Fruit fly (Drosophila melanogaster) whole organism, embryonic: ENCODE measurements around the gene CG1136.

Experiments used
- Antp ChIP-seq: fragments of 200-800 bp; sonication (Bioruptor generic); optimal IDR thresholded peaks from 3 replicates; lab custom pipeline; 2016; ENCODE audit warnings: missing biosample characterization, missing genetic modification characterization
- CG10267 ChIP-seq: fragments of 200-800 bp; sonication (Bioruptor generic); optimal IDR thresholded peaks from 2 replicates; lab custom pipeline; 2018; ENCODE audit warnings: missing biosample characterization, mild to moderate bottlenecking, missing genetic modification characterization, moderate library complexity
- CG11456 ChIP-seq: fragments of 200-800 bp; sonication (Bioruptor generic); IDR thresholded peaks from 3 replicates; pipeline ENCODE4 v1.3.6; 2022; ENCODE audit warnings: missing biosample characterization, missing genetic modification characterization
- CG11504 ChIP-seq: fragments of 200-800 bp; sonication (Bioruptor generic); optimal IDR thresholded peaks from 3 replicates; lab custom pipeline; 2019; ENCODE audit warnings: missing biosample characterization, mild to moderate bottlenecking, missing genetic modification characterization, moderate library complexity
- CG12391 ChIP-seq: fragments of 200-800 bp; sonication (Bioruptor generic); optimal IDR thresholded peaks from 3 replicates; lab custom pipeline; 2018; ENCODE audit warnings: missing biosample characterization, mild to moderate bottlenecking, missing genetic modification characterization, moderate library complexity
- CG14710 ChIP-seq: fragments of 200-800 bp; sonication (Bioruptor generic); optimal IDR thresholded peaks from 3 replicates; lab custom pipeline; 2019; ENCODE audit warnings: missing biosample characterization, mild to moderate bottlenecking, missing genetic modification characterization, moderate library complexity
- CG17802 ChIP-seq: fragments of 200-800 bp; sonication (Bioruptor generic); optimal IDR thresholded peaks from 2 replicates; lab custom pipeline; 2018; ENCODE audit warnings: missing biosample characterization, mild to moderate bottlenecking, missing genetic modification characterization, moderate library complexity
- CG17912 ChIP-seq: fragments of 200-800 bp; sonication (Bioruptor generic); optimal IDR thresholded peaks from 2 replicates; lab custom pipeline; 2018; ENCODE audit warnings: missing biosample characterization, mild to moderate bottlenecking, missing genetic modification characterization
- CG2116 ChIP-seq: fragments of 200-800 bp; sonication (Bioruptor generic); optimal IDR thresholded peaks from 3 replicates; lab custom pipeline; 2018; ENCODE audit warnings: missing biosample characterization, mild to moderate bottlenecking, missing genetic modification characterization
- CG2678 ChIP-seq: fragments of 200-800 bp; sonication (Bioruptor generic); optimal IDR thresholded peaks from 3 replicates; lab custom pipeline; 2019; ENCODE audit warnings: missing biosample characterization, mild to moderate bottlenecking, missing genetic modification characterization, moderate library complexity
- CG2712 ChIP-seq: fragments of 200-800 bp; optimal IDR thresholded peaks from 3 replicates; lab custom pipeline; 2019; ENCODE audit warnings: missing biosample characterization, mild to moderate bottlenecking, missing genetic modification characterization, moderate library complexity
- CG31224 ChIP-seq: fragments of 200-800 bp; sonication (Bioruptor generic); IDR thresholded peaks from 2 replicates; pipeline ENCODE4 v1.3.6; 2022; ENCODE audit warnings: missing biosample characterization, missing genetic modification characterization
- CG31441 ChIP-seq: fragments of 200-800 bp; sonication (Bioruptor generic); IDR thresholded peaks from 2 replicates; pipeline ENCODE4 v1.3.6; 2022; ENCODE audit warnings: missing biosample characterization, missing genetic modification characterization
- CG8388 ChIP-seq: fragments of 200-800 bp; sonication (Bioruptor generic); optimal IDR thresholded peaks from 2 replicates; lab custom pipeline; 2019; ENCODE audit warnings: missing biosample characterization, mild to moderate bottlenecking, missing genetic modification characterization, moderate library complexity
- D ChIP-seq, 2 experiments: fragments of 200-800 bp in 1 of 2; fragments of >200 bp in 1 of 2; sonication (Bioruptor generic) in 1 of 2; optimal IDR thresholded peaks; 2 replicates in 1 of 2; 3 replicates in 1 of 2; lab custom pipeline; 2017; ENCODE audit warnings: mild to moderate bottlenecking in 1 of 2, missing biosample characterization in 1 of 2, missing genetic modification characterization in 1 of 2, missing genetic modification reagents in 1 of 2
- D19A ChIP-seq: fragments of 200-800 bp; optimal IDR thresholded peaks from 3 replicates; lab custom pipeline; 2019; ENCODE audit warnings: missing biosample characterization, mild to moderate bottlenecking, missing genetic modification characterization, moderate library complexity
- Hey ChIP-seq: fragments of 200-800 bp; sonication (Bioruptor generic); optimal IDR thresholded peaks from 3 replicates; lab custom pipeline; 2018; ENCODE audit warnings: missing biosample characterization, mild to moderate bottlenecking, missing genetic modification characterization
- Mad ChIP-seq: fragments of 200-800 bp; sonication (Bioruptor generic); optimal IDR thresholded peaks from 2 replicates; lab custom pipeline; 2016; ENCODE audit warnings: missing biosample characterization, missing genetic modification characterization
- Nf-YC ChIP-seq: fragments of 200-800 bp; optimal IDR thresholded peaks from 3 replicates; lab custom pipeline; 2019; ENCODE audit warnings: missing biosample characterization, mild to moderate bottlenecking, missing genetic modification characterization, moderate library complexity
- Oaz ChIP-seq: fragments of 200-800 bp; sonication (Bioruptor generic); IDR thresholded peaks from 2 replicates; pipeline ENCODE4 v1.3.6; 2022; ENCODE audit warnings: missing biosample characterization, missing genetic modification characterization
- PHDP ChIP-seq: fragments of 200-800 bp; sonication (Bioruptor generic); optimal IDR thresholded peaks from 3 replicates; lab custom pipeline; 2018; ENCODE audit warnings: missing biosample characterization, mild to moderate bottlenecking, missing genetic modification characterization, moderate library complexity
- Sox100B ChIP-seq: fragments of 200-800 bp; sonication (Bioruptor generic); optimal IDR thresholded peaks from 3 replicates; lab custom pipeline; 2018; ENCODE audit warnings: missing biosample characterization, mild to moderate bottlenecking, missing genetic modification characterization
- Xrp1 ChIP-seq: fragments of 200-800 bp; sonication (Bioruptor generic); IDR thresholded peaks from 2 replicates; pipeline ENCODE4 v1.3.6; 2022; ENCODE audit warnings: missing biosample characterization, missing genetic modification characterization
- ab ChIP-seq: fragments of 200-800 bp; sonication (Bioruptor generic); optimal IDR thresholded peaks from 2 replicates; lab custom pipeline; 2016; ENCODE audit warnings: missing biosample characterization, missing genetic modification characterization
- abd-A ChIP-seq: fragments of 200-800 bp; sonication (Bioruptor generic); optimal IDR thresholded peaks from 3 replicates; lab custom pipeline; 2019; ENCODE audit warnings: missing biosample characterization, mild to moderate bottlenecking, missing genetic modification characterization, moderate library complexity
- cg ChIP-seq: fragments of 200-800 bp; sonication (Bioruptor generic); optimal IDR thresholded peaks from 3 replicates; lab custom pipeline; 2019; ENCODE audit warnings: missing biosample characterization, mild to moderate bottlenecking, missing genetic modification characterization, moderate library complexity
- crol ChIP-seq: fragments of 200-800 bp; sonication (Bioruptor generic); IDR thresholded peaks from 2 replicates; pipeline ENCODE4 v1.3.6; 2022; ENCODE audit warnings: missing biosample characterization, missing genetic modification characterization
- dati ChIP-seq: fragments of 200-800 bp; sonication (Bioruptor generic); IDR thresholded peaks from 2 replicates; pipeline ENCODE4 v1.3.6; 2022; ENCODE audit warnings: missing biosample characterization, missing genetic modification characterization
- dmrt99B ChIP-seq: fragments of 200-800 bp; sonication (Bioruptor generic); optimal IDR thresholded peaks from 2 replicates; lab custom pipeline; 2018; ENCODE audit warnings: missing biosample characterization, mild to moderate bottlenecking, missing genetic modification characterization, moderate library complexity
- fd96Cb ChIP-seq: fragments of 200-800 bp; sonication (Bioruptor generic); optimal IDR thresholded peaks from 2 replicates; lab custom pipeline; 2018; ENCODE audit warnings: missing biosample characterization, mild to moderate bottlenecking, missing genetic modification characterization, moderate library complexity
- gem ChIP-seq: fragments of 200-800 bp; sonication (Bioruptor generic); optimal IDR thresholded peaks from 2 replicates; lab custom pipeline; 2019; ENCODE audit warnings: missing biosample characterization, mild to moderate bottlenecking, missing genetic modification characterization, moderate library complexity
- kay ChIP-seq: fragments of 200-800 bp; sonication (Bioruptor generic); optimal IDR thresholded peaks from 2 replicates; lab custom pipeline; 2016; ENCODE audit warnings: missing biosample characterization, missing genetic modification characterization
- kni ChIP-seq: fragments of 200-800 bp; sonication (Bioruptor generic); optimal IDR thresholded peaks from 3 replicates; lab custom pipeline; 2017; ENCODE audit warnings: mild to moderate bottlenecking, missing biosample characterization, missing genetic modification reagents, missing genetic modification characterization
- lola ChIP-seq, 3 experiments: fragments of >200 bp in 2 of 3; fragments of 200-800 bp in 1 of 3; sonication (Bioruptor generic) in 1 of 3; optimal IDR thresholded peaks; 2 replicates each; lab custom pipeline; 2017 to 2019; ENCODE audit warnings: missing biosample characterization in 3 of 3, missing genetic modification characterization in 3 of 3, mild to moderate bottlenecking in 1 of 3, moderate library complexity in 1 of 3
- lov ChIP-seq, 2 experiments: fragments of 200-800 bp in 1 of 2; fragments of >200 bp in 1 of 2; sonication (Bioruptor generic) in 1 of 2; IDR thresholded peaks in 1 of 2; optimal IDR thresholded peaks in 1 of 2; 2 replicates in 1 of 2; 3 replicates in 1 of 2; pipeline versions ENCODE4 v1.3.6 to Lab custom; 2017 to 2022; ENCODE audit warnings: missing biosample characterization in 1 of 2, missing genetic modification characterization in 1 of 2
- mirr ChIP-seq: fragments of 200-800 bp; sonication (Bioruptor generic); optimal IDR thresholded peaks from 3 replicates; lab custom pipeline; 2018; ENCODE audit warnings: missing biosample characterization, mild to moderate bottlenecking, missing genetic modification characterization
- nerfin-1 ChIP-seq: fragments of 200-800 bp; sonication (Bioruptor generic); optimal IDR thresholded peaks from 3 replicates; lab custom pipeline; 2019; ENCODE audit warnings: missing biosample characterization, mild to moderate bottlenecking, missing genetic modification characterization, moderate library complexity
- oc ChIP-seq: fragments of 200-800 bp; sonication (Bioruptor generic); optimal IDR thresholded peaks from 2 replicates; lab custom pipeline; 2018; ENCODE audit warnings: missing biosample characterization, mild to moderate bottlenecking, missing genetic modification characterization, moderate library complexity
- pnt ChIP-seq: fragments of 200-800 bp; sonication (Bioruptor generic); optimal IDR thresholded peaks from 3 replicates; lab custom pipeline; 2016; ENCODE audit warnings: missing biosample characterization, missing genetic modification characterization
- pros ChIP-seq: fragments of 200-800 bp; sonication (Bioruptor generic); optimal IDR thresholded peaks from 3 replicates; lab custom pipeline; 2019; ENCODE audit warnings: missing biosample characterization, mild to moderate bottlenecking, missing genetic modification characterization, moderate library complexity
- rib ChIP-seq: fragments of 200-800 bp; sonication (Bioruptor generic); IDR thresholded peaks from 2 replicates; pipeline ENCODE4 v1.3.6; 2022; ENCODE audit warnings: missing biosample characterization, missing genetic modification characterization
- row ChIP-seq: fragments of 200-800 bp; sonication (Bioruptor generic); IDR thresholded peaks from 3 replicates; pipeline ENCODE4 v1.3.6; 2022; ENCODE audit warnings: missing biosample characterization, missing genetic modification characterization
- run ChIP-seq: fragments of 200-800 bp; sonication (Bioruptor generic); optimal IDR thresholded peaks from 3 replicates; lab custom pipeline; 2018; ENCODE audit warnings: missing biosample characterization, mild to moderate bottlenecking, missing genetic modification characterization
- sd ChIP-seq: fragments of 200-800 bp; sonication (Bioruptor generic); optimal IDR thresholded peaks from 3 replicates; lab custom pipeline; 2018; ENCODE audit warnings: missing biosample characterization, mild to moderate bottlenecking, missing genetic modification characterization, moderate library complexity
- sens ChIP-seq: fragments of 200-800 bp; sonication (Bioruptor generic); peaks from one replicate; lab custom pipeline; 2016; ENCODE audit warnings: missing biosample characterization, missing genetic modification characterization
- seq ChIP-seq: fragments of 200-800 bp; sonication (Bioruptor generic); IDR thresholded peaks from 2 replicates; pipeline ENCODE4 v1.3.6; 2022; ENCODE audit warnings: missing biosample characterization, missing genetic modification characterization
- sqz ChIP-seq: fragments of 200-800 bp; sonication (Bioruptor generic); optimal IDR thresholded peaks from 3 replicates; lab custom pipeline; 2018; ENCODE audit warnings: missing biosample characterization, mild to moderate bottlenecking, missing genetic modification characterization
- sr ChIP-seq: fragments of 200-800 bp; sonication (Bioruptor generic); IDR thresholded peaks from 3 replicates; pipeline ENCODE4 v1.3.6; 2022; ENCODE audit warnings: missing biosample characterization, missing genetic modification characterization
- ttk ChIP-seq: fragments of 200-800 bp; sonication (Bioruptor generic); IDR thresholded peaks from 2 replicates; pipeline ENCODE4 v2.1.2; 2022; ENCODE audit warnings: missing biosample characterization, missing genetic modification characterization

CG1136 gene

DNA sequence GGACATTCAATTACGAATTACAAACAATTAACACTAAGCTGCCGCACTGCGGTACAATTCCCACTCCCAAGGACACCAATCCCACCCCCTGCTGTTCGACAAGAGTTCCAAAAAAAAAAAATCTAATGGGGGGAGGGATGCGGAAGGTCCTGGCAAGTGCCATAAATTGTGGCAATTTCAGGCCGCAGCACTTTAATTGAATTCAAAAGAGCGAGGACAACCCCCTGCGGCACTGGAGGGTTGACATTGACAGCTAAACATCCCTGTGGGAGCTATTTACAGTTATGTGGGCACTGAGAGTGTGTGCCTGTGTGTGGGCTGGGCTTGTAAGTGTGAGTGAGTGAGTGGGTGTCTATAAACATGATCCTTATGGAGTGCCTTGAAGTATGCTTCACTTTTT is 30.5 kb downstream of the CG1136 start:
- TF ChIP-seq Hey, result peak; percentile 88
- peak; percentile 5 for TF ChIP-seq cg (GFP tag; lab: Kevin White, UChicago)
- no peak for TF ChIP-seq kay (GFP tag; lab: Kevin White, UChicago)
- peak; percentile 85 for TF ChIP-seq sqz (GFP tag; lab: Kevin White, UChicago)
- TF ChIP-seq nerfin-1, result peak; percentile 65
- 0 out of 2 replicates have a peak, but pooled peaks have one; percentile 25 for TF ChIP-seq crol
- TF ChIP-seq CG31224 (GFP tag; lab: Robert Waterston, UW), result no peak
- TF ChIP-seq oc (tag; lab: Kevin White, UChicago), result peak; percentile 40
- TF ChIP-seq CG2712 (tag; lab: Kevin White, UChicago), result no peak
- peak; percentile 11 for TF ChIP-seq kni
- peak; percentile 94 for TF ChIP-seq abd-A (tag; lab: Kevin White, UChicago)
- TF ChIP-seq CG11456, result 0 out of 3 replicates have a peak, but pooled peaks have one; percentile 35
- peak; percentile 77 for TF ChIP-seq run (tag; lab: Kevin White, UChicago)
- no peak for TF ChIP-seq pnt (GFP tag; lab: Kevin White, UChicago)
- peak; percentile 39; the same call in 1 of the 2 replicates for TF ChIP-seq seq
- peak; percentile 2 for TF ChIP-seq sd (tag; lab: Kevin White, UChicago)
- peak; percentile 49 for TF ChIP-seq mirr (GFP tag; lab: Kevin White, UChicago)
- TF ChIP-seq CG2116, result no peak
- TF ChIP-seq lov (optimal IDR thresholded peaks at IDR 0.05; lab: Kevin White, UChicago), result no peak
- TF ChIP-seq lov (GFP tag; IDR thresholded peaks at IDR 0.05; lab: Robert Waterston, UW), result 0 out of 3 replicates have a peak, but pooled peaks have one; percentile 10
- peak; percentile 83 for TF ChIP-seq pros
- 0 out of 3 replicates have a peak, but pooled peaks have one; percentile 25 for TF ChIP-seq sr (GFP tag; lab: Robert Waterston, UW)
- TF ChIP-seq Oaz, result peak; percentile 30; the same call in 1 of the 2 replicates
- TF ChIP-seq ab (GFP tag; lab: Kevin White, UChicago), result no peak

DNA sequence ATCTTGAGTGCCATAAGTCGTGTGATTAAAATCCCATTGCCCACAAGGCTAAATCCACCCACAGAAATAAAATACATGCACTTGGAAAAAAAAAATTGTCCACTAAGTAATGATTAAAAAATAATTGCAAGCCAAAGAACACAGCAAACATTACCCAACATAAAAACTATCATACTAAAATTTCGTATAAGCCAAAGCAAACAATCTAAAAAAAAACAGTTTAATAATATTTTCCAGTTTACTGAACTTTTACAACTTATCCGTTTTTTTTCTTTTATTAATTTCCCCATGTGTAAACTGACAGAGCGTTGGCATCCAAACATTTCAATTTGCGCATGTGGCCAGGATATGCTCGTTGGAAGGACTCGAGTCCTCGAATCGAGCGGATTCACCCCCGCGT is 33.9 kb downstream of the CG1136 start:
- peak; percentile 46 for TF ChIP-seq gem (tag; lab: Kevin White, UChicago)
- TF ChIP-seq CG17912 (GFP tag; lab: Kevin White, UChicago), result no peak
- TF ChIP-seq rib (GFP tag; lab: Robert Waterston, UW), result no peak
- peak; percentile 16 for TF ChIP-seq CG8388 (GFP tag; lab: Kevin White, UChicago)
- TF ChIP-seq Xrp1 (GFP tag; lab: Robert Waterston, UW), result peak; percentile 29; the same call in 1 of the 2 replicates
- TF ChIP-seq Mad (GFP tag; lab: Kevin White, UChicago), result no peak
- TF ChIP-seq CG17802, result no peak
- peak; percentile 20 for TF ChIP-seq Sox100B (GFP tag; lab: Kevin White, UChicago)
- TF ChIP-seq CG11504 (tag; lab: Kevin White, UChicago), result peak; percentile 52
- no peak for TF ChIP-seq D (optimal IDR thresholded peaks at IDR 0.05; lab: Kevin White, UChicago)
- TF ChIP-seq D (GFP tag; optimal IDR thresholded peaks at IDR 0.05; lab: Kevin White, UChicago), result peak; percentile 6
- no peak for TF ChIP-seq ttk
- 0 out of 2 replicates have a peak, but pooled peaks have one; percentile 13 for TF ChIP-seq CG31441 (GFP tag; lab: Robert Waterston, UW)
- TF ChIP-seq CG14710 (tag; lab: Kevin White, UChicago), result peak; percentile 14
- TF ChIP-seq CG10267 (tag; lab: Kevin White, UChicago), result peak; percentile 7
- peak; percentile 83 for TF ChIP-seq sens (GFP tag; lab: Kevin White, UChicago)
- 0 out of 3 replicates have a peak, but pooled peaks have one; percentile 36 for TF ChIP-seq row (GFP tag; lab: Robert Waterston, UW)
- no peak for TF ChIP-seq Antp (GFP tag; lab: Kevin White, UChicago)
- peak; percentile 38 for TF ChIP-seq dmrt99B
- TF ChIP-seq nerfin-1, result peak; percentile 70
- no peak for TF ChIP-seq Nf-YC (tag; lab: Kevin White, UChicago)
- TF ChIP-seq lola (GFP tag; optimal IDR thresholded peaks at IDR 0.05; lab: Kevin White, UChicago), result peak in 1 of 3 experiments; percentile 1
- peak; percentile 0 for TF ChIP-seq PHDP (tag; lab: Kevin White, UChicago)
- peak; percentile 30 for TF ChIP-seq fd96Cb (tag; lab: Kevin White, UChicago)
- TF ChIP-seq CG2678, result peak; percentile 36
- peak; percentile 33 for TF ChIP-seq CG2712 (tag; lab: Kevin White, UChicago)
- peak; percentile 8 for TF ChIP-seq CG12391 (tag; lab: Kevin White, UChicago)
- TF ChIP-seq D19A, result peak; percentile 0
- TF ChIP-seq dati (GFP tag; lab: Robert Waterston, UW), result no peak
